Worm (Caenorhabditis elegans) whole organism, L1 larva: ENCODE results near the gene znfx-1.
A peak's percentile ranks its signal among the peaks of the same experiment; 100 is the strongest.

Experiments
- aha-1 ChIP-seq: fragments of 150-350 bp; optimal IDR thresholded peaks from 2 replicates; lab custom pipeline; 2014; ENCODE audit warnings: missing biosample characterization, missing genetic modification characterization
- aly-2 ChIP-seq: fragments of 150-350 bp; optimal IDR thresholded peaks from 2 replicates; lab custom pipeline; 2014; ENCODE audit warnings: missing biosample characterization, missing genetic modification characterization
- ceh-8 ChIP-seq: fragments of 200-800 bp; sonication (Bioruptor generic); optimal IDR thresholded peaks from 2 replicates; lab custom pipeline; 2018; ENCODE audit warnings: mild to moderate bottlenecking, missing genetic modification characterization, moderate library complexity, missing compliant biosample characterization
- ceh-90 ChIP-seq: sonication (generic microtip); optimal IDR thresholded peaks from 2 replicates; lab custom pipeline; 2016; ENCODE audit warnings: missing genetic modification characterization, missing compliant biosample characterization
- efl-3 ChIP-seq: fragments of 200-800 bp; sonication (Bioruptor generic); optimal IDR thresholded peaks from 2 replicates; lab custom pipeline; 2018; ENCODE audit warnings: mild to moderate bottlenecking, missing genetic modification characterization, missing compliant biosample characterization
- egl-13 ChIP-seq: sonication (generic microtip); optimal IDR thresholded peaks from 2 replicates; lab custom pipeline; 2016; ENCODE audit warnings: missing genotype, missing genetic modification reagents, missing genetic modification characterization, missing compliant biosample characterization
- elt-2 ChIP-seq: sonication (generic microtip); optimal IDR thresholded peaks from 2 replicates; lab custom pipeline; 2016; ENCODE audit warnings: missing genetic modification characterization, mild to moderate bottlenecking, inconsistent platforms, missing compliant biosample characterization, missing genetic modification reagents
- elt-3 ChIP-seq, 6 experiments: fragments of 150-350 bp in 1 of 6; sonication (generic microtip); optimal IDR thresholded peaks; 2 replicates each; lab custom pipeline; 2017 to 2018; ENCODE audit warnings: missing biosample characterization in 6 of 6, missing genetic modification characterization in 6 of 6, inconsistent platforms in 1 of 6
- fkh-10 ChIP-seq: sonication (generic microtip); optimal IDR thresholded peaks from 2 replicates; lab custom pipeline; 2017; ENCODE audit warnings: missing biosample characterization, missing genetic modification reagents, missing genetic modification characterization
- grh-1 ChIP-seq: fragments of 200-800 bp; sonication (Bioruptor generic); IDR thresholded peaks from 2 replicates; pipeline ENCODE4 v1.3.6; 2022; ENCODE audit warnings: missing genetic modification reagents, missing genetic modification characterization, missing compliant biosample characterization
- isw-1 ChIP-seq: fragments of 200-800 bp; sonication (Bioruptor generic); IDR thresholded peaks from 2 replicates; pipeline ENCODE4 v1.3.6; 2022; ENCODE audit warnings: missing genetic modification characterization, missing compliant biosample characterization
- lin-13 ChIP-seq: fragments of 150-350 bp; optimal IDR thresholded peaks from 2 replicates; lab custom pipeline; 2014; ENCODE audit warnings: missing biosample characterization, missing genetic modification reagents, missing genetic modification characterization
- lin-39 ChIP-seq: fragments of 150-350 bp; optimal IDR thresholded peaks from 2 replicates; lab custom pipeline; 2014; ENCODE audit warnings: missing biosample characterization, missing genetic modification reagents, missing genetic modification characterization
- lir-3 ChIP-seq: sonication (generic microtip); optimal IDR thresholded peaks from 2 replicates; lab custom pipeline; 2016; ENCODE audit warnings: mild to moderate bottlenecking, missing genetic modification characterization, moderate library complexity, missing compliant biosample characterization; ENCODE audit not compliant: poor library complexity
- mep-1 ChIP-seq: fragments of 150-350 bp; optimal IDR thresholded peaks from 2 replicates; lab custom pipeline; 2014; ENCODE audit warnings: missing biosample characterization, missing genetic modification characterization
- nhr-28 ChIP-seq: fragments of 150-350 bp; optimal IDR thresholded peaks from 2 replicates; lab custom pipeline; 2014; ENCODE audit warnings: missing biosample characterization, missing genetic modification characterization
- nhr-47 ChIP-seq: sonication (generic microtip); optimal IDR thresholded peaks from 2 replicates; lab custom pipeline; 2016; ENCODE audit warnings: mild to moderate bottlenecking, missing genetic modification characterization, moderate library complexity, missing compliant biosample characterization
- nhr-84 ChIP-seq: sonication (generic microtip); optimal IDR thresholded peaks from 2 replicates; lab custom pipeline; 2017; ENCODE audit warnings: missing biosample characterization, missing genetic modification characterization
- nhr-85 ChIP-seq: sonication (generic microtip); peaks from one replicate; lab custom pipeline; 2016; ENCODE audit warnings: missing genetic modification characterization, inconsistent platforms, missing compliant biosample characterization
- pax-3 ChIP-seq: fragments of 200-800 bp; sonication (Bioruptor generic); optimal IDR thresholded peaks from 2 replicates; lab custom pipeline; 2018; ENCODE audit warnings: mild to moderate bottlenecking, missing genetic modification characterization, moderate library complexity, missing compliant biosample characterization
- skn-1 ChIP-seq: fragments of 150-350 bp; optimal IDR thresholded peaks from 2 replicates; lab custom pipeline; 2014; ENCODE audit warnings: missing biosample characterization, missing genetic modification characterization
- snpc-4 ChIP-seq: fragments of 150-350 bp; optimal IDR thresholded peaks from 2 replicates; lab custom pipeline; 2014; ENCODE audit warnings: missing biosample characterization, missing genetic modification characterization
- snu-23 ChIP-seq: sonication (generic microtip); optimal IDR thresholded peaks from 2 replicates; lab custom pipeline; 2016; ENCODE audit warnings: missing genetic modification characterization, missing compliant biosample characterization
- tlp-1 ChIP-seq: fragments of 150-350 bp; optimal IDR thresholded peaks from 2 replicates; lab custom pipeline; 2014; ENCODE audit warnings: missing biosample characterization, missing genetic modification characterization
- vab-15 ChIP-seq: sonication (generic microtip); optimal IDR thresholded peaks from 2 replicates; lab custom pipeline; 2017; ENCODE audit warnings: missing genotype, mild to moderate bottlenecking, missing genetic modification characterization, missing compliant biosample characterization
- zip-4 ChIP-seq: fragments of 200-800 bp; sonication (Bioruptor generic); optimal IDR thresholded peaks from 2 replicates; lab custom pipeline; 2018; ENCODE audit warnings: mild to moderate bottlenecking, missing genetic modification characterization, moderate library complexity, missing compliant biosample characterization

The znfx-1 gene

ce11 chrII:9266252-9266651, 52.8 kb downstream of the znfx-1 start:
- TF ChIP-seq nhr-47: no peak
- no peak for TF ChIP-seq fkh-10 (GFP tag; lab: Kevin White, UChicago)
- TF ChIP-seq zip-4: no peak
- TF ChIP-seq ceh-90: no peak

ce11 chrII:9266755-9267154, 53.3 kb downstream of the znfx-1 start, which contains the start of gene C01G6.2:
Gene C01G6.2 (plus strand): TSS chrII:9267055.
- no peak for TF ChIP-seq aly-2 (tag; lab: Kevin White, UChicago)
- TF ChIP-seq lin-13 (GFP tag; lab: Kevin White, UChicago): no peak
- TF ChIP-seq grh-1 (GFP tag; lab: Robert Waterston, UW): no peak

DNA sequence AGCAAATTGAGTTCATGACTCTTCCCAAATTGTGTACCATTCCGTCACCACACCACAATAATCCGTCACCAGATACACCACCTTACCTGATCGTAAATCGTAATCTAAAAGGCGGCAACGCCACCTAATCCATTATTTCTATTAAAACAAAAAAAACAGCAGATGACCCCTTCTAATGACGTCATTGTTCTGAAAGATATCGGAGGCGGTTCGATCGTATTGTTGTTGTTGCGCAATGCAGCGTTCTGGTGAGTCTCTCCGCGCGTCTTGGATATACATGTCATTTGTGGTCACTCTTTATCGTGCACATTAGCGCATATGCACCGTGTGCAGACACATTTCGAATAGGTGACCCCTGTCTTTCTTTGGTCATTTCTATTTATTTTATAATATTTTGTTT, 55.5 kb downstream of the znfx-1 start:
- TF ChIP-seq skn-1 (no peak), snu-23 (GFP tag; lab: Kevin White, UChicago) (no peak), egl-13 (tag; lab: Kevin White, UChicago) (no peak), tlp-1 (no peak), nhr-28 (tag; lab: Kevin White, UChicago) (no peak), mep-1 (tag; lab: Kevin White, UChicago) (no peak), nhr-84 (tag; lab: Kevin White, UChicago) (no peak), isw-1 (no peak), lin-39 (no peak), efl-3 (GFP tag; lab: Kevin White, UChicago) (no peak), elt-2 (no peak)

ce11 chrII:9269588-9269987, 56.1 kb downstream of the znfx-1 start, which contains the start of gene C01G6.3:
Gene C01G6.3 (plus strand): TSS chrII:9269888.
- TF ChIP-seq aha-1 (tag; lab: Kevin White, UChicago): no peak
- TF ChIP-seq skn-1: no peak
- TF ChIP-seq elt-3 (tag; optimal IDR thresholded peaks at IDR 0.05; lab: Kevin White, UChicago): no peak
- no peak for TF ChIP-seq pax-3 (tag; lab: Kevin White, UChicago)
- no peak for TF ChIP-seq zip-4
- TF ChIP-seq ceh-8 (GFP tag; lab: Kevin White, UChicago): no peak
- TF ChIP-seq snpc-4 (tag; lab: Kevin White, UChicago): no peak
- no peak for TF ChIP-seq nhr-84 (tag; lab: Kevin White, UChicago)
- TF ChIP-seq, all 84 proteins: peak for 0

- TF ChIP-seq vab-15 (tag; lab: Kevin White, UChicago) (no peak), nhr-85 (tag; lab: Kevin White, UChicago) (peak; percentile 15), lir-3 (tag; lab: Kevin White, UChicago) (no peak)
Observed at ce11 chrII:9271285-9271684, 57.8 kb downstream of the znfx-1 start.
